Fruit fly (Drosophila melanogaster) whole organism: Measurements from ENCODE around the gene CG34253.

Source experiments
- Dll ChIP-seq: fragments of >200 bp; optimal IDR thresholded peaks from 2 replicates; lab custom pipeline; 2017
- EcR ChIP-seq, 2 experiments: fragments of >200 bp; optimal IDR thresholded peaks; 2 replicates each; lab custom pipeline; 2017; ENCODE audit warnings: missing biosample characterization in 2 of 2, missing genetic modification characterization in 2 of 2, missing genetic modification reagents in 2 of 2
- pan ChIP-seq: fragments of >200 bp; optimal IDR thresholded peaks from 2 replicates; lab custom pipeline; 2017
- psq ChIP-seq: fragments of >200 bp; optimal IDR thresholded peaks from 2 replicates; lab custom pipeline; 2017
- usp ChIP-seq: fragments of >200 bp; optimal IDR thresholded peaks from 2 replicates; lab custom pipeline; 2017; ENCODE audit warnings: missing biosample characterization, missing genetic modification characterization, mixed read lengths

- TF ChIP-seq usp (GFP tag; lab: Kevin White, UChicago) = no peak
- no peak for TF ChIP-seq psq (lab: Kevin White, UChicago)
- TF ChIP-seq pan = no peak
- TF ChIP-seq Dll (lab: Kevin White, UChicago) = no peak
- TF ChIP-seq EcR (GFP tag; optimal IDR thresholded peaks at IDR 0.05; lab: Kevin White, UChicago) = no peak
Measured at dm6 chr3L:18105343-18106020, 18.4 kb upstream of the CG34253 start.
